Worm (Caenorhabditis elegans) whole organism, L2 larva: ENCODE results near the gene K08F9.4.

ENCODE experiments used
- C34F6.9 ChIP-seq: fragments of 150-350 bp; optimal IDR thresholded peaks from 2 replicates; lab custom pipeline; 2014; ENCODE audit warnings: missing biosample characterization, missing genetic modification characterization
- R02D3.7 ChIP-seq: fragments of 150-350 bp; optimal IDR thresholded peaks from 2 replicates; lab custom pipeline; 2014; ENCODE audit warnings: missing biosample characterization, missing genetic modification characterization
- ZK546.5 ChIP-seq: sonication (generic microtip); optimal IDR thresholded peaks from 2 replicates; lab custom pipeline; 2017; ENCODE audit warnings: missing biosample characterization, missing genetic modification characterization
- alr-1 ChIP-seq: fragments of 150-350 bp; optimal IDR thresholded peaks from 2 replicates; lab custom pipeline; 2014; ENCODE audit warnings: missing biosample characterization, missing genetic modification characterization
- aly-2 ChIP-seq: fragments of 150-350 bp; optimal IDR thresholded peaks from 2 replicates; lab custom pipeline; 2014; ENCODE audit warnings: missing biosample characterization, missing genetic modification characterization
- ama-1 ChIP-seq: fragments of 150-350 bp; optimal IDR thresholded peaks from 2 replicates; lab custom pipeline; 2018; ENCODE audit warnings: inconsistent platforms
- ceh-16 ChIP-seq: fragments of 150-350 bp; optimal IDR thresholded peaks from 2 replicates; lab custom pipeline; 2014; ENCODE audit warnings: missing biosample characterization, missing genetic modification characterization
- ceh-82 ChIP-seq: fragments of 150-350 bp; optimal IDR thresholded peaks from 2 replicates; lab custom pipeline; 2014; ENCODE audit warnings: missing biosample characterization, missing genetic modification characterization
- crh-2 ChIP-seq: sonication (generic microtip); optimal IDR thresholded peaks from 2 replicates; lab custom pipeline; 2017; ENCODE audit warnings: missing biosample characterization, missing genetic modification characterization
- dmd-4 ChIP-seq: sonication (generic microtip); optimal IDR thresholded peaks from 2 replicates; lab custom pipeline; 2017; ENCODE audit warnings: missing biosample characterization, missing genetic modification characterization
- elt-1 ChIP-seq: fragments of 150-350 bp; optimal IDR thresholded peaks from 2 replicates; lab custom pipeline; 2014; ENCODE audit warnings: missing biosample characterization, missing genetic modification characterization
- fos-1 ChIP-seq: fragments of 150-350 bp; optimal IDR thresholded peaks from 2 replicates; lab custom pipeline; 2014; ENCODE audit warnings: missing biosample characterization, missing genetic modification characterization
- gmeb-1 ChIP-seq: fragments of 150-350 bp; optimal IDR thresholded peaks from 2 replicates; lab custom pipeline; 2014; ENCODE audit warnings: missing biosample characterization, missing genetic modification characterization
- lin-11 ChIP-seq: fragments of 150-350 bp; sonication (generic microtip); optimal IDR thresholded peaks from 2 replicates; lab custom pipeline; 2014; ENCODE audit warnings: missing biosample characterization, missing genetic modification characterization, inconsistent platforms, mixed read lengths
- lin-39 ChIP-seq: fragments of 150-350 bp; optimal IDR thresholded peaks from 2 replicates; lab custom pipeline; 2014; ENCODE audit warnings: missing biosample characterization, missing genetic modification reagents, missing genetic modification characterization
- lsy-2 ChIP-seq, 2 experiments: fragments of 150-350 bp in 1 of 2; sonication (generic microtip) in 1 of 2; optimal IDR thresholded peaks; 2 replicates each; lab custom pipeline; 2014 to 2017; ENCODE audit warnings: missing biosample characterization in 2 of 2, missing genetic modification characterization in 2 of 2
- mab-5 ChIP-seq: fragments of 150-350 bp; optimal IDR thresholded peaks from 2 replicates; lab custom pipeline; 2014; ENCODE audit warnings: missing biosample characterization, missing genetic modification characterization
- mbf-1 ChIP-seq: sonication (generic microtip); optimal IDR thresholded peaks from 2 replicates; lab custom pipeline; 2017; ENCODE audit warnings: missing biosample characterization, missing genetic modification characterization
- mdl-1 ChIP-seq, 2 experiments: fragments of 150-350 bp in 1 of 2; sonication (generic microtip) in 1 of 2; optimal IDR thresholded peaks; 2 replicates each; lab custom pipeline; 2017; ENCODE audit warnings: missing biosample characterization in 2 of 2, missing genetic modification characterization in 2 of 2
- nhr-10 ChIP-seq: sonication (generic microtip); optimal IDR thresholded peaks from 2 replicates; lab custom pipeline; 2017; ENCODE audit warnings: missing biosample characterization, missing genetic modification characterization
- nhr-11 ChIP-seq: fragments of 150-350 bp; optimal IDR thresholded peaks from 2 replicates; lab custom pipeline; 2014; ENCODE audit warnings: missing biosample characterization, missing genetic modification characterization
- nhr-12 ChIP-seq: fragments of 150-350 bp; optimal IDR thresholded peaks from 2 replicates; lab custom pipeline; 2014; ENCODE audit warnings: missing biosample characterization, missing genetic modification characterization
- nhr-21 ChIP-seq: fragments of 150-350 bp; optimal IDR thresholded peaks from 2 replicates; lab custom pipeline; 2014; ENCODE audit warnings: missing biosample characterization, missing genetic modification characterization
- nhr-23 ChIP-seq: fragments of 150-350 bp; optimal IDR thresholded peaks from 2 replicates; lab custom pipeline; 2014; ENCODE audit warnings: missing biosample characterization, missing genetic modification reagents, missing genetic modification characterization
- nhr-237 ChIP-seq: fragments of 150-350 bp; optimal IDR thresholded peaks from 2 replicates; lab custom pipeline; 2014; ENCODE audit warnings: missing biosample characterization, missing genetic modification characterization
- nhr-6 ChIP-seq: fragments of 150-350 bp; optimal IDR thresholded peaks from 2 replicates; lab custom pipeline; 2014; ENCODE audit warnings: missing biosample characterization, missing genetic modification characterization
- nhr-77 ChIP-seq: fragments of 150-350 bp; optimal IDR thresholded peaks from 2 replicates; lab custom pipeline; 2014; ENCODE audit warnings: missing biosample characterization, missing genetic modification characterization
- peb-1 ChIP-seq: fragments of 150-350 bp; optimal IDR thresholded peaks from 2 replicates; lab custom pipeline; 2014; ENCODE audit warnings: missing biosample characterization, missing genetic modification characterization
- sma-3 ChIP-seq: sonication (generic microtip); optimal IDR thresholded peaks from 2 replicates; lab custom pipeline; 2016; ENCODE audit warnings: missing genetic modification reagents, missing genetic modification characterization, missing compliant biosample characterization
- sma-9 ChIP-seq, 2 experiments: fragments of 150-350 bp in 1 of 2; sonication (generic microtip) in 1 of 2; optimal IDR thresholded peaks; 2 replicates each; lab custom pipeline; 2014 to 2016; ENCODE audit warnings: missing genetic modification characterization in 2 of 2, mild to moderate bottlenecking in 1 of 2, missing biosample characterization in 1 of 2, missing compliant biosample characterization in 1 of 2, missing genetic modification reagents in 1 of 2, moderate library complexity in 1 of 2
- unc-39 ChIP-seq: fragments of 150-350 bp; optimal IDR thresholded peaks from 2 replicates; lab custom pipeline; 2014; ENCODE audit warnings: missing biosample characterization, missing genetic modification characterization
- unc-55 ChIP-seq: fragments of 150-350 bp; sonication (generic microtip); optimal IDR thresholded peaks from 3 replicates; lab custom pipeline; 2014; ENCODE audit warnings: missing biosample characterization, missing genetic modification reagents, missing genetic modification characterization
- unc-62 ChIP-seq: fragments of 150-350 bp; optimal IDR thresholded peaks from 2 replicates; lab custom pipeline; 2014; ENCODE audit warnings: missing biosample characterization, missing genetic modification reagents, missing genetic modification characterization
- zag-1 ChIP-seq: fragments of 150-350 bp; optimal IDR thresholded peaks from 2 replicates; lab custom pipeline; 2014; ENCODE audit warnings: missing biosample characterization, missing genetic modification characterization
- ztf-4 ChIP-seq: fragments of 150-350 bp; optimal IDR thresholded peaks from 2 replicates; lab custom pipeline; 2014; ENCODE audit warnings: missing biosample characterization, missing genetic modification characterization

The K08F9.4 gene

DNA sequence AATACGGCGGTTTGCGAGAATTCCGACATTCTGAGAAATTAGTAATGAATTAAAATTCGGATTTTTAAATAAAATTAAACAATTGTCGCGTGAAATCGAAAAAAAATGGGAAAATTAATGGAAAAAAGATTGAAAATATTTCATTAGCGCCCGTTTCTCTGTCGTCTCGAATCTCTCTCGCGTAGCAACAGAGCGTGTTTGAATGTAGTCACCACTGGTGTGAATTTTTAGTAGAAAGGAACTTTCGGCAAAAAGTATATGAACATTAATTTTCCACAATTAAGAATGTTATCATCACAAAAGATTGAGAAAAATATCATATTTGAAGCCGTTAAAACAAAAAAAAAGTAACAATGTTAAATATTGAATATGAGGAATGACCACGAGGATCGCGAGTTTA is 7.0 kb upstream of the K08F9.4 start, which contains the start of gene aipl-1 (continued):
- TF ChIP-seq unc-39 (no peak), dmd-4 (tag; lab: Kevin White, UChicago) (no peak), zag-1 (tag; lab: Kevin White, UChicago) (peak; percentile 59), lin-39 (tag; lab: Kevin White, UChicago) (no peak), nhr-77 (tag; lab: Kevin White, UChicago) (no peak), lin-11 (tag; lab: Kevin White, UChicago) (no peak), ceh-16 (no peak), elt-1 (tag; lab: Kevin White, UChicago) (no peak), ztf-4 (peak; percentile 16), gmeb-1 (tag; lab: Kevin White, UChicago) (peak; percentile 87), lsy-2 (tag; optimal IDR thresholded peaks at IDR 0.05; lab: Kevin White, UChicago) (peak in 1 of 2 experiments; percentile 87), mbf-1 (tag; lab: Kevin White, UChicago) (no peak), mdl-1 (tag; optimal IDR thresholded peaks at IDR 0.05; lab: Kevin White, UChicago) (no peak), aly-2 (no peak), alr-1 (tag; lab: Kevin White, UChicago) (no peak), ama-1 (no peak), nhr-23 (no peak), nhr-11 (tag; lab: Kevin White, UChicago) (no peak), nhr-10 (tag; lab: Kevin White, UChicago) (no peak), ZK546.5 (tag; lab: Kevin White, UChicago) (no peak), peb-1 (tag; lab: Kevin White, UChicago) (no peak), sma-3 (GFP tag; lab: Kevin White, UChicago) (peak; percentile 63), fos-1 (peak; percentile 72), nhr-21 (tag; lab: Kevin White, UChicago) (peak; percentile 60), nhr-12 (no peak), unc-62 (GFP tag; lab: Kevin White, UChicago) (no peak)

- peak; percentile 42 for TF ChIP-seq fos-1
- TF ChIP-seq sma-3 (GFP tag; lab: Kevin White, UChicago) = no peak
- TF ChIP-seq crh-2 (tag; lab: Kevin White, UChicago) = no peak
- TF ChIP-seq sma-9 (GFP tag; optimal IDR thresholded peaks at IDR 0.05; lab: Kevin White, UChicago) = no peak
- no peak for TF ChIP-seq sma-9 (tag; optimal IDR thresholded peaks at IDR 0.05; lab: Kevin White, UChicago)
Observed at ce11 chrV:15139811-15140210, 4.0 kb upstream of the K08F9.4 start.

- no peak for TF ChIP-seq elt-1 (tag; lab: Kevin White, UChicago)
- no peak for TF ChIP-seq aly-2
- TF ChIP-seq, all 48 proteins: peak for 0
Observed at ce11 chrV:15140247-15140646, 3.6 kb upstream of the K08F9.4 start, which contains the start of gene K08F9.3. TSS of gene K08F9.3 (plus strand) at chrV:15140547.

DNA sequence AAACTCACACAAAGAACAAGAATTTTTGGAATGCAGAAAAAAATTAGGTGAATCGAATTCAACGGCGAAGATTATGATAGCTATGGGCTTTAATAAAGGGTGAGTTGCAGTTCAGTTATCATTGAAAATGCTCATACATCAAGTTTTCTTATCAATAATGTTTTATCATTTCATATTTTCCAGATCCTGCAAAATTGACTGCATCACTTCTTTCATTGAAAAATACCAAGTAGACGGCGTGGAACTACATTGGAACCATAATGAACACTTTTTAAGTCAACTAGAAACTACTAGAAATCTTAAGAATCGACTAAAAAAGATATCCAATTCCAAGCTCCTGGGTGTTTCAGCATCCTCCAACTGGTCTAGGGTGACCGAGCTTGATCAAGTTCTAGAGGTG is 534 bp upstream of the K08F9.4 start, which contains the start of gene K08F9.1:
TSS of gene K08F9.1 (minus strand) at position 101 of the 400 bp plus-strand sequence.
- TF ChIP-seq lin-39 (tag; lab: Kevin White, UChicago) (no peak), mdl-1 (tag; optimal IDR thresholded peaks at IDR 0.05; lab: Kevin White, UChicago) (no peak), C34F6.9 (tag; lab: Kevin White, UChicago) (no peak), ZK546.5 (tag; lab: Kevin White, UChicago) (no peak), unc-39 (no peak), aly-2 (no peak)

DNA sequence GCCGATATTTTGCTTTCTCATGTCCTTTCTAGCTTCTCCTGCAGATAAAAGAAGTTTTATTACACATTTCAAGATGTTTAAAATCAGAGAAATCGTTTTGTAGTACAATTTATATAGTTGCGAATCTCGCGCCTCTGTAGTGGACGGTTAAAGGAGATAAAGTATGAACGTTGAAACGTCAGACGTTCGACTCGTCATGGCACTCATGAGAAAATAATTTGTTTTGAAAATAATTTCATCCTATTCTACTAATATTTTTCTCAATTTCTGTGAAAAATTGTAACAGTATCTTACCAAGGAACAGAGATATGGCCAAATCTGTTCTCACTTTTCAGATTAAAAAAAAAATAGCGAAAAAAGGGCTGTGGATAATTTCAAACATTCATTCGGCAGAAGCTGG is 4.0 kb downstream of the K08F9.4 start, which contains the start of gene T09F5.20:
TSS of gene T09F5.20 (minus strand) at position 101 of the 400 bp plus-strand sequence.
- TF ChIP-seq lin-39 (tag; lab: Kevin White, UChicago) = no peak
- no peak for TF ChIP-seq nhr-237 (tag; lab: Kevin White, UChicago)
- no peak for TF ChIP-seq unc-62 (GFP tag; lab: Kevin White, UChicago)
- TF ChIP-seq unc-55 (GFP tag; lab: Kevin White, UChicago) = no peak
- no peak for TF ChIP-seq mab-5 (tag; lab: Kevin White, UChicago)
- TF ChIP-seq mbf-1 (tag; lab: Kevin White, UChicago) = no peak
- no peak for TF ChIP-seq R02D3.7
- no peak for TF ChIP-seq unc-39
- TF ChIP-seq nhr-11 (tag; lab: Kevin White, UChicago) = no peak

ce11 chrV:15148800-15149199 is 5.0 kb downstream of the K08F9.4 start, which contains the start of gene T09F5.1:
TSS of gene T09F5.1 (plus strand) at chrV:15149100.
- TF ChIP-seq elt-1 (tag; lab: Kevin White, UChicago) (no peak), ztf-4 (no peak), unc-55 (GFP tag; lab: Kevin White, UChicago) (no peak), peb-1 (tag; lab: Kevin White, UChicago) (no peak), nhr-21 (tag; lab: Kevin White, UChicago) (no peak), ceh-82 (tag; lab: Kevin White, UChicago) (no peak), dmd-4 (tag; lab: Kevin White, UChicago) (no peak), nhr-6 (no peak), R02D3.7 (no peak), ama-1 (no peak), unc-39 (no peak), lsy-2 (tag; optimal IDR thresholded peaks at IDR 0.05; lab: Kevin White, UChicago) (no peak), crh-2 (tag; lab: Kevin White, UChicago) (no peak)
